Worm (Caenorhabditis elegans) whole organism, L4 larva: ENCODE results near the gene nars-2.

ENCODE experiments used
- Y105C5A.15 ChIP-seq: fragments of 200-800 bp; sonication (Bioruptor generic); IDR thresholded peaks from 2 replicates; pipeline ENCODE4 v1.3.6; 2022; ENCODE audit warnings: missing genetic modification characterization, missing compliant biosample characterization
- Y5F2A.4 ChIP-seq: fragments of 200-800 bp; sonication (Bioruptor generic); optimal IDR thresholded peaks from 2 replicates; lab custom pipeline; 2018; ENCODE audit warnings: mild to moderate bottlenecking, missing genetic modification characterization, missing compliant biosample characterization
- aha-1 ChIP-seq: fragments of 150-350 bp; peaks from one replicate; lab custom pipeline; 2014; ENCODE audit warnings: missing biosample characterization, missing genetic modification characterization
- ceh-28 ChIP-seq: fragments of 150-350 bp; optimal IDR thresholded peaks from 2 replicates; lab custom pipeline; 2014; ENCODE audit warnings: missing biosample characterization, missing genetic modification reagents, missing genetic modification characterization
- daf-12 ChIP-seq: fragments of 150-350 bp; optimal IDR thresholded peaks from 2 replicates; lab custom pipeline; 2014; ENCODE audit warnings: missing biosample characterization, missing genetic modification reagents, missing genetic modification characterization
- dpl-1 ChIP-seq: fragments of 150-350 bp; optimal IDR thresholded peaks from 2 replicates; lab custom pipeline; 2014; ENCODE audit warnings: missing biosample characterization, missing genetic modification reagents, missing genetic modification characterization
- lin-1 ChIP-seq: fragments of 200-800 bp; sonication (Bioruptor generic); IDR thresholded peaks from 2 replicates; pipeline ENCODE4 v1.3.6; 2022; ENCODE audit warnings: missing genetic modification reagents, missing genetic modification characterization, missing compliant biosample characterization
- lsy-2 ChIP-seq, 2 experiments: fragments of 150-350 bp in 1 of 2; sonication (generic microtip) in 1 of 2; optimal IDR thresholded peaks; 2 replicates each; lab custom pipeline; 2014 to 2017; ENCODE audit warnings: missing biosample characterization in 2 of 2, missing genetic modification characterization in 2 of 2
- snpc-4 ChIP-seq: fragments of 150-350 bp; optimal IDR thresholded peaks from 2 replicates; lab custom pipeline; 2014; ENCODE audit warnings: missing biosample characterization, missing genetic modification characterization
- spr-3 ChIP-seq: fragments of 200-800 bp; sonication (Bioruptor generic); optimal IDR thresholded peaks from 2 replicates; lab custom pipeline; 2018; ENCODE audit warnings: mild to moderate bottlenecking, missing genetic modification characterization, missing compliant biosample characterization
- unc-39 ChIP-seq: sonication (generic microtip); optimal IDR thresholded peaks from 2 replicates; lab custom pipeline; 2017; ENCODE audit warnings: missing biosample characterization, missing genetic modification characterization

ce11 chrIII:11472861-11473260 is 27.7 kb downstream of the nars-2 start:
- TF ChIP-seq snpc-4 (tag; lab: Kevin White, UChicago): no peak
- no peak for TF ChIP-seq Y105C5A.15 (GFP tag; lab: Robert Waterston, UW)
- TF ChIP-seq spr-3: no peak
- TF ChIP-seq daf-12 (tag; lab: Kevin White, UChicago): no peak
- TF ChIP-seq Y5F2A.4: no peak
- no peak for TF ChIP-seq lin-1
- TF ChIP-seq dpl-1 (GFP tag; lab: Kevin White, UChicago): no peak
- no peak for TF ChIP-seq ceh-28 (tag; lab: Kevin White, UChicago)
- no peak for TF ChIP-seq aha-1
- TF ChIP-seq unc-39 (tag; lab: Kevin White, UChicago): no peak
- no peak for TF ChIP-seq lsy-2 (tag; optimal IDR thresholded peaks at IDR 0.05; lab: Kevin White, UChicago)
